Fruit fly (Drosophila melanogaster) whole organism, adult: ENCODE measurements around the gene CCT2.

Source experiments
- CG11617 ChIP-seq: fragments of 200-800 bp; sonication (Bioruptor generic); optimal IDR thresholded peaks from 2 replicates; lab custom pipeline; 2017; ENCODE audit warnings: mild to moderate bottlenecking, missing biosample characterization, missing genetic modification reagents, missing genetic modification characterization
- CG12768 ChIP-seq: fragments of 200-800 bp; sonication (Bioruptor generic); optimal IDR thresholded peaks from 2 replicates; lab custom pipeline; 2017; ENCODE audit warnings: missing biosample characterization, missing genetic modification characterization, mild to moderate bottlenecking, moderate library complexity, missing genetic modification reagents
- CG14711 ChIP-seq: fragments of 200-800 bp; sonication (Bioruptor generic); optimal IDR thresholded peaks from 2 replicates; lab custom pipeline; 2018; ENCODE audit warnings: missing biosample characterization, mild to moderate bottlenecking, missing genetic modification characterization, moderate library complexity
- CG1620 ChIP-seq: fragments of 200-800 bp; sonication (Bioruptor generic); optimal IDR thresholded peaks from 2 replicates; lab custom pipeline; 2016; ENCODE audit warnings: missing biosample characterization, missing genetic modification characterization
- CG5204 ChIP-seq: fragments of 200-800 bp; sonication (Bioruptor generic); optimal IDR thresholded peaks from 2 replicates; lab custom pipeline; 2016; ENCODE audit warnings: missing biosample characterization, missing genetic modification characterization
- Crg-1 ChIP-seq: fragments of 200-800 bp; sonication (Bioruptor generic); optimal IDR thresholded peaks from 2 replicates; lab custom pipeline; 2016; ENCODE audit warnings: missing biosample characterization, missing genetic modification characterization
- Hr96 ChIP-seq: fragments of 200-800 bp; sonication (Bioruptor generic); optimal IDR thresholded peaks from 2 replicates; lab custom pipeline; 2016; ENCODE audit warnings: missing biosample characterization, missing genetic modification characterization
- cic ChIP-seq: fragments of 200-800 bp; sonication (Bioruptor generic); optimal IDR thresholded peaks from 2 replicates; lab custom pipeline; 2017; ENCODE audit warnings: missing biosample characterization, mild to moderate bottlenecking, missing genetic modification characterization, moderate library complexity
- cnc ChIP-seq, 2 experiments: fragments of >200 bp; optimal IDR thresholded peaks; 2 replicates each; lab custom pipeline; 2017
- ovo ChIP-seq: fragments of 200-800 bp; sonication (Bioruptor generic); optimal IDR thresholded peaks from 2 replicates; lab custom pipeline; 2016; ENCODE audit warnings: missing biosample characterization, missing genetic modification characterization
- pad ChIP-seq: fragments of 200-800 bp; sonication (Bioruptor generic); optimal IDR thresholded peaks from 3 replicates; lab custom pipeline; 2017; ENCODE audit warnings: missing biosample characterization, missing genetic modification characterization, mild to moderate bottlenecking, moderate library complexity, missing genetic modification reagents
- tj ChIP-seq: fragments of 200-800 bp; sonication (Bioruptor generic); optimal IDR thresholded peaks from 3 replicates; lab custom pipeline; 2017; ENCODE audit warnings: missing biosample characterization, mild to moderate bottlenecking, missing genetic modification characterization, moderate library complexity
- toe ChIP-seq: fragments of 200-800 bp; sonication (Bioruptor generic); optimal IDR thresholded peaks from 2 replicates; lab custom pipeline; 2016; ENCODE audit warnings: missing biosample characterization, missing genetic modification characterization

dm6 chrX:9048385-9048750 lies 40.9 kb upstream of the CCT2 start:
- TF ChIP-seq Hr96 (GFP tag; lab: Kevin White, UChicago), result no peak
- no peak for TF ChIP-seq CG14711 (tag; lab: Kevin White, UChicago)
- no peak for TF ChIP-seq toe (GFP tag; lab: Kevin White, UChicago)
- TF ChIP-seq cic (GFP tag; lab: Kevin White, UChicago), result no peak
- TF ChIP-seq CG5204, result no peak
- no peak for TF ChIP-seq CG11617 (GFP tag; lab: Kevin White, UChicago)
- TF ChIP-seq pad, result no peak
- no peak for TF ChIP-seq ovo
- TF ChIP-seq tj (GFP tag; lab: Kevin White, UChicago), result no peak
- TF ChIP-seq CG12768, result no peak
- no peak for TF ChIP-seq CG1620
- TF ChIP-seq Crg-1, result no peak
- TF ChIP-seq cnc (optimal IDR thresholded peaks at IDR 0.05; lab: Kevin White, UChicago), result no peak
